Fruit fly (Drosophila melanogaster) whole organism, embryonic: Measurements from ENCODE around the gene Vta1.

Source experiments
- Aef1 ChIP-seq: fragments of 200-800 bp; sonication (Bioruptor generic); IDR thresholded peaks from 3 replicates; pipeline ENCODE4 v1.3.6; 2022; ENCODE audit warnings: missing biosample characterization, missing genetic modification characterization
- BEAF-32 ChIP-seq: fragments of 200-800 bp; sonication (Bioruptor generic); optimal IDR thresholded peaks from 3 replicates; lab custom pipeline; 2017; ENCODE audit warnings: missing biosample characterization, missing genetic modification characterization, mild to moderate bottlenecking, moderate library complexity, missing genetic modification reagents
- CG11695 ChIP-seq: fragments of 200-800 bp; sonication (Bioruptor generic); IDR thresholded peaks from 3 replicates; pipeline ENCODE4 v1.3.6; 2022; ENCODE audit warnings: missing biosample characterization, missing genetic modification characterization
- CG13624 ChIP-seq: fragments of 200-800 bp; sonication (Bioruptor generic); optimal IDR thresholded peaks from 2 replicates; lab custom pipeline; 2016; ENCODE audit warnings: missing biosample characterization, missing genetic modification characterization
- CG13894 ChIP-seq: fragments of 200-800 bp; sonication (Bioruptor generic); optimal IDR thresholded peaks from 3 replicates; lab custom pipeline; 2018; ENCODE audit warnings: missing biosample characterization, mild to moderate bottlenecking, missing genetic modification characterization, moderate library complexity
- CG14014 ChIP-seq: fragments of 200-800 bp; sonication (Bioruptor generic); IDR thresholded peaks from 2 replicates; pipeline ENCODE4 v1.3.6; 2022; ENCODE audit warnings: missing biosample characterization, missing genetic modification characterization
- CG1529 ChIP-seq: fragments of 200-800 bp; sonication (Bioruptor generic); optimal IDR thresholded peaks from 3 replicates; lab custom pipeline; 2018; ENCODE audit warnings: missing biosample characterization, missing genetic modification characterization
- CG18599 ChIP-seq: fragments of 200-800 bp; sonication (Bioruptor generic); optimal IDR thresholded peaks from 3 replicates; lab custom pipeline; 2017; ENCODE audit warnings: missing biosample characterization, missing genetic modification characterization, mild to moderate bottlenecking, moderate library complexity, missing genetic modification reagents
- CG3163 ChIP-seq: fragments of 200-800 bp; sonication (Bioruptor generic); optimal IDR thresholded peaks from 3 replicates; lab custom pipeline; 2016; ENCODE audit warnings: missing biosample characterization, missing genetic modification characterization
- CG34376 ChIP-seq: fragments of 200-800 bp; sonication (Bioruptor generic); optimal IDR thresholded peaks from 2 replicates; lab custom pipeline; 2018; ENCODE audit warnings: missing biosample characterization, mild to moderate bottlenecking, missing genetic modification characterization
- CG3995 ChIP-seq: fragments of 200-800 bp; sonication (Bioruptor generic); optimal IDR thresholded peaks from 3 replicates; lab custom pipeline; 2016; ENCODE audit warnings: missing biosample characterization, missing genetic modification characterization
- CG4730 ChIP-seq: fragments of 200-800 bp; sonication (Bioruptor generic); IDR thresholded peaks from 2 replicates; pipeline ENCODE4 v1.3.6; 2022; ENCODE audit warnings: missing biosample characterization, missing genetic modification characterization
- CG6765 ChIP-seq: fragments of 200-800 bp; sonication (Bioruptor generic); optimal IDR thresholded peaks from 3 replicates; lab custom pipeline; 2017; ENCODE audit warnings: missing biosample characterization, mild to moderate bottlenecking, missing genetic modification characterization
- CG8924 ChIP-seq: fragments of 200-800 bp; optimal IDR thresholded peaks from 3 replicates; lab custom pipeline; 2019; ENCODE audit warnings: missing biosample characterization, mild to moderate bottlenecking, missing genetic modification characterization, moderate library complexity
- CG9797 ChIP-seq: fragments of 200-800 bp; sonication (Bioruptor generic); optimal IDR thresholded peaks from 3 replicates; lab custom pipeline; 2018; ENCODE audit warnings: missing biosample characterization, mild to moderate bottlenecking, missing genetic modification characterization
- CG9817 ChIP-seq: fragments of 200-800 bp; sonication (Bioruptor generic); optimal IDR thresholded peaks from 2 replicates; lab custom pipeline; 2018; ENCODE audit warnings: missing biosample characterization, mild to moderate bottlenecking, missing genetic modification characterization, moderate library complexity
- CG9876 ChIP-seq: fragments of 200-800 bp; sonication (Bioruptor generic); optimal IDR thresholded peaks from 2 replicates; lab custom pipeline; 2016; ENCODE audit warnings: missing biosample characterization, missing genetic modification characterization
- D ChIP-seq, 2 experiments: fragments of 200-800 bp in 1 of 2; fragments of >200 bp in 1 of 2; sonication (Bioruptor generic) in 1 of 2; optimal IDR thresholded peaks; 2 replicates in 1 of 2; 3 replicates in 1 of 2; lab custom pipeline; 2017; ENCODE audit warnings: mild to moderate bottlenecking in 1 of 2, missing biosample characterization in 1 of 2, missing genetic modification characterization in 1 of 2, missing genetic modification reagents in 1 of 2
- Deaf1 ChIP-seq: fragments of 200-800 bp; optimal IDR thresholded peaks from 3 replicates; lab custom pipeline; 2019; ENCODE audit warnings: missing biosample characterization, mild to moderate bottlenecking, missing genetic modification characterization, moderate library complexity
- Dfd ChIP-seq, 2 experiments: fragments of >200 bp; optimal IDR thresholded peaks; 2 replicates each; lab custom pipeline; 2017; ENCODE audit warnings: missing biosample characterization in 2 of 2, missing genetic modification characterization in 2 of 2
- Ets97D ChIP-seq: fragments of 200-800 bp; sonication (Bioruptor generic); optimal IDR thresholded peaks from 3 replicates; lab custom pipeline; 2016; ENCODE audit warnings: missing biosample characterization, missing genetic modification characterization
- Fer1 ChIP-seq: fragments of 200-800 bp; sonication (Bioruptor generic); optimal IDR thresholded peaks from 2 replicates; lab custom pipeline; 2017; ENCODE audit warnings: missing biosample characterization, mild to moderate bottlenecking, missing genetic modification characterization
- Hey ChIP-seq: fragments of 200-800 bp; sonication (Bioruptor generic); optimal IDR thresholded peaks from 3 replicates; lab custom pipeline; 2018; ENCODE audit warnings: missing biosample characterization, mild to moderate bottlenecking, missing genetic modification characterization
- Kr ChIP-seq: fragments of 200-800 bp; sonication (Bioruptor generic); optimal IDR thresholded peaks from 2 replicates; lab custom pipeline; 2017; ENCODE audit warnings: missing biosample characterization, mild to moderate bottlenecking, missing genetic modification characterization
- Lhr ChIP-seq: fragments of 200-800 bp; sonication (Bioruptor generic); optimal IDR thresholded peaks from 3 replicates; lab custom pipeline; 2017; ENCODE audit warnings: mild to moderate bottlenecking, missing biosample characterization, missing genetic modification reagents, missing genetic modification characterization
- Mad ChIP-seq: fragments of 200-800 bp; sonication (Bioruptor generic); optimal IDR thresholded peaks from 2 replicates; lab custom pipeline; 2016; ENCODE audit warnings: missing biosample characterization, missing genetic modification characterization
- Med ChIP-seq: fragments of 200-800 bp; sonication (Bioruptor generic); peaks from one replicate; lab custom pipeline; 2016; ENCODE audit warnings: missing biosample characterization, missing genetic modification characterization, mild to moderate bottlenecking, inconsistent platforms, moderate library complexity
- Neu2 ChIP-seq: fragments of 200-800 bp; sonication (Bioruptor generic); optimal IDR thresholded peaks from 3 replicates; lab custom pipeline; 2016; ENCODE audit warnings: missing biosample characterization, missing genetic modification characterization, borderline replicate concordance
- Poxn ChIP-seq: fragments of 200-800 bp; sonication (Bioruptor generic); IDR thresholded peaks from 2 replicates; pipeline ENCODE4 v1.3.6; 2022; ENCODE audit warnings: missing biosample characterization, missing genetic modification characterization
- TFAM ChIP-seq: fragments of 200-800 bp; sonication (Bioruptor generic); optimal IDR thresholded peaks from 2 replicates; lab custom pipeline; 2017; ENCODE audit warnings: missing biosample characterization, missing genetic modification characterization, inconsistent platforms
- bab2 ChIP-seq: fragments of 200-800 bp; sonication (Bioruptor generic); optimal IDR thresholded peaks from 2 replicates; lab custom pipeline; 2016; ENCODE audit warnings: missing biosample characterization, missing genetic modification characterization
- cas ChIP-seq: fragments of 200-800 bp; sonication (Bioruptor generic); IDR thresholded peaks from 2 replicates; pipeline ENCODE4 v1.3.6; 2022; ENCODE audit warnings: missing biosample characterization, missing genetic modification characterization
- chn ChIP-seq: fragments of 200-800 bp; sonication (Bioruptor generic); optimal IDR thresholded peaks from 2 replicates; lab custom pipeline; 2016; ENCODE audit warnings: missing biosample characterization, missing genetic modification characterization
- ci ChIP-seq: fragments of 200-800 bp; sonication (Bioruptor generic); IDR thresholded peaks from 3 replicates; pipeline ENCODE4 v1.3.6; 2022; ENCODE audit warnings: missing biosample characterization, missing genetic modification characterization
- dan ChIP-seq: fragments of 200-800 bp; sonication (Bioruptor generic); IDR thresholded peaks from 2 replicates; pipeline ENCODE4 v1.3.6; 2022; ENCODE audit warnings: missing biosample characterization, missing genetic modification characterization
- disco-r ChIP-seq: fragments of 200-800 bp; sonication (Bioruptor generic); optimal IDR thresholded peaks from 2 replicates; lab custom pipeline; 2016; ENCODE audit warnings: missing biosample characterization, missing genetic modification characterization
- dpn ChIP-seq, 2 experiments: fragments of 200-800 bp; sonication (Bioruptor generic); optimal IDR thresholded peaks; 3 replicates each; lab custom pipeline; 2016; ENCODE audit warnings: missing biosample characterization in 2 of 2, missing genetic modification characterization in 2 of 2
- insv ChIP-seq, 2 experiments: fragments of 200-800 bp; sonication (Bioruptor generic); optimal IDR thresholded peaks; 3 replicates each; lab custom pipeline; 2016 to 2018; ENCODE audit warnings: missing biosample characterization in 2 of 2, missing genetic modification characterization in 2 of 2
- mam ChIP-seq: fragments of 200-800 bp; sonication (Bioruptor generic); optimal IDR thresholded peaks from 3 replicates; lab custom pipeline; 2016; ENCODE audit warnings: missing biosample characterization, missing genetic modification characterization
- mld ChIP-seq: fragments of 200-800 bp; sonication (Bioruptor generic); IDR thresholded peaks from 3 replicates; pipeline ENCODE4 v1.3.6; 2022; ENCODE audit warnings: missing biosample characterization, missing genetic modification characterization; ENCODE audit not compliant: partially characterized antibody
- onecut ChIP-seq: fragments of 200-800 bp; sonication (Bioruptor generic); IDR thresholded peaks from 2 replicates; pipeline ENCODE4 v1.3.6; 2022; ENCODE audit warnings: missing biosample characterization, missing genetic modification characterization
- pan ChIP-seq, 4 experiments: fragments of >200 bp in 3 of 4; fragments of 200-800 bp in 1 of 4; sonication (Bioruptor generic) in 1 of 4; optimal IDR thresholded peaks in 3 of 4; IDR thresholded peaks in 1 of 4; 2 replicates each; pipeline versions ENCODE4 v1.3.6 to Lab custom; 2017 to 2022; ENCODE audit warnings: missing biosample characterization in 2 of 4, missing genetic modification characterization in 2 of 4, mixed read lengths in 1 of 4
- ranshi ChIP-seq: fragments of 200-800 bp; sonication (Bioruptor generic); IDR thresholded peaks from 2 replicates; pipeline ENCODE4 v1.3.6; 2022; ENCODE audit warnings: missing biosample characterization, missing genetic modification characterization
- ro ChIP-seq: fragments of 200-800 bp; sonication (Bioruptor generic); IDR thresholded peaks from 2 replicates; pipeline ENCODE4 v1.3.6; 2022; ENCODE audit warnings: missing biosample characterization, missing genetic modification characterization
- salm ChIP-seq: fragments of 200-800 bp; sonication (Bioruptor generic); optimal IDR thresholded peaks from 2 replicates; lab custom pipeline; 2018; ENCODE audit warnings: missing biosample characterization, mild to moderate bottlenecking, missing genetic modification characterization
- sens ChIP-seq: fragments of 200-800 bp; sonication (Bioruptor generic); peaks from one replicate; lab custom pipeline; 2016; ENCODE audit warnings: missing biosample characterization, missing genetic modification characterization
- sens-2 ChIP-seq: fragments of 200-800 bp; sonication (Bioruptor generic); IDR thresholded peaks from 2 replicates; pipeline ENCODE4 v1.3.6; 2022; ENCODE audit warnings: missing biosample characterization, missing genetic modification characterization
- sna ChIP-seq: fragments of 200-800 bp; sonication (Bioruptor generic); IDR thresholded peaks from 2 replicates; pipeline ENCODE4 v1.3.6; 2022; ENCODE audit warnings: missing biosample characterization, missing genetic modification characterization; ENCODE audit not compliant: partially characterized antibody
- sob ChIP-seq: fragments of 200-800 bp; sonication (Bioruptor generic); IDR thresholded peaks from 2 replicates; pipeline ENCODE4 v1.3.6; 2022; ENCODE audit warnings: missing biosample characterization, missing genetic modification characterization
- wor ChIP-seq: fragments of 200-800 bp; sonication (Bioruptor generic); IDR thresholded peaks from 2 replicates; pipeline ENCODE4 v1.3.6; 2022; ENCODE audit warnings: missing biosample characterization, missing genetic modification characterization

Vta1 gene

DNA sequence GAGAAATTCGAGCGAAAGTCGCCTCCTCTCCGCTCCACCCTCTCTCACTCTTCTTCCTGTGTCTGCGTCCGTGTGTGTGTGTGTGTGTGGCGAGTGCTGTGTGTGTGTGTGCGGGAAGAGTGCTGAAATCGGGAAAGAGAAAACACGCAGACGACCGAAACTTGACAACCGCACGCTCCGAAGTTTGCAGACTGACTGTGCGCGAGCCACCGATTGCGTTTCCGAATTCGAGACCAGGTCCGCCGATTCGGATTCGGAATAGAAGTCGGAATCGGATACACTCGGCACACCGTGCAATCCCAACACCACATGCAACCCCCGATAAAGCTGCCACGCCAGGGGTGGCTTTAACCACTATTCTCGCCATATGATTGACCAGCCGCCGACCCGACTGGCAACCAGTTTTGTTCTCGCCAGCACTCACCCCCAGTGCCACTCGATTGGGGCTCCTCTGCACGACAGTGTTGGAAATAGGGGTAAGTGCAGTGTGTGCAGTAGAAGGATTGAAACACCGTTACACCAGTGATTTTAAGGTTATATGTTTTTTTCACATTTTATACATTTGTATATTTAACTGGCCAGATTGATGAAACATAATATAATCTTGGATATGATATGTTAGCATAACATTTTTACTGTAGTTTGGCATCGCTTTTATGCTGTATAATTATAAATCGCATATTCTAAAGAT is 24.4 kb downstream of the Vta1 start, which contains the start of gene CG13928 (continued):
- no peak for TF ChIP-seq Poxn
- TF ChIP-seq bab2 (GFP tag; lab: Kevin White, UChicago), result no peak
- peak; percentile 98 for TF ChIP-seq CG13894
- TF ChIP-seq sna (GFP tag; lab: Robert Waterston, UW), result 0 out of 2 replicates have a peak, but pooled peaks have one; percentile 18
- peak; percentile 58 for TF ChIP-seq sens
- TF ChIP-seq sob (GFP tag; lab: Robert Waterston, UW), result no peak
- TF ChIP-seq Dfd (GFP tag; optimal IDR thresholded peaks at IDR 0.05; lab: Kevin White, UChicago), result no peak
- no peak for TF ChIP-seq Ets97D (GFP tag; lab: Kevin White, UChicago)
- TF ChIP-seq CG6765 (GFP tag; lab: Kevin White, UChicago), result peak; percentile 1
- no peak for TF ChIP-seq BEAF-32 (GFP tag; lab: Kevin White, UChicago)
- TF ChIP-seq CG11695 (GFP tag; lab: Robert Waterston, UW), result no peak
- no peak for TF ChIP-seq disco-r (GFP tag; lab: Kevin White, UChicago)
- no peak for TF ChIP-seq ci (GFP tag; lab: Robert Waterston, UW)
- no peak for TF ChIP-seq pan (optimal IDR thresholded peaks at IDR 0.05; lab: Kevin White, UChicago)
- no peak for TF ChIP-seq pan (GFP tag; optimal IDR thresholded peaks at IDR 0.05 in 1 of 2, IDR thresholded peaks at IDR 0.05 in 1 of 2)
- no peak for TF ChIP-seq dpn (GFP tag; optimal IDR thresholded peaks at IDR 0.05; lab: Kevin White, UChicago)
- TF ChIP-seq mld (GFP tag; lab: Robert Waterston, UW), result no peak
- peak; percentile 44 for TF ChIP-seq Kr
- no peak for TF ChIP-seq CG1529 (GFP tag; lab: Kevin White, UChicago)
- TF ChIP-seq Neu2 (GFP tag; lab: Kevin White, UChicago), result no peak
- TF ChIP-seq insv (GFP tag; optimal IDR thresholded peaks at IDR 0.05; lab: Kevin White, UChicago), result no peak
- no peak for TF ChIP-seq wor (GFP tag; lab: Robert Waterston, UW)
- no peak for TF ChIP-seq CG9817
- TF ChIP-seq CG9876 (GFP tag; lab: Kevin White, UChicago), result no peak
- no peak for TF ChIP-seq onecut
- peak; percentile 53 for TF ChIP-seq Med (GFP tag; lab: Kevin White, UChicago)
- no peak for TF ChIP-seq Lhr (GFP tag; lab: Kevin White, UChicago)
- no peak for TF ChIP-seq ro (GFP tag; lab: Robert Waterston, UW)
- TF ChIP-seq Fer1 (GFP tag; lab: Kevin White, UChicago), result peak; percentile 40
- TF ChIP-seq salm (tag; lab: Kevin White, UChicago), result no peak
- TF ChIP-seq CG8924, result no peak
- TF ChIP-seq mam, result no peak
- peak; percentile 60 for TF ChIP-seq CG3995
- peak; percentile 34 for TF ChIP-seq CG18599 (GFP tag; lab: Kevin White, UChicago)
- no peak for TF ChIP-seq cas (GFP tag; lab: Robert Waterston, UW)
- TF ChIP-seq Aef1 (GFP tag; lab: Robert Waterston, UW), result no peak
- TF ChIP-seq Hey (tag; lab: Kevin White, UChicago), result no peak
- TF ChIP-seq CG4730 (GFP tag; lab: Robert Waterston, UW), result no peak
- TF ChIP-seq chn (GFP tag; lab: Kevin White, UChicago), result no peak
- TF ChIP-seq TFAM, result no peak
- TF ChIP-seq D (optimal IDR thresholded peaks at IDR 0.05; lab: Kevin White, UChicago), result no peak
- no peak for TF ChIP-seq D (GFP tag; optimal IDR thresholded peaks at IDR 0.05; lab: Kevin White, UChicago)
- no peak for TF ChIP-seq ranshi (GFP tag; lab: Robert Waterston, UW)
- no peak for TF ChIP-seq Mad
- no peak for TF ChIP-seq CG3163 (GFP tag; lab: Kevin White, UChicago)
- TF ChIP-seq Deaf1 (tag; lab: Kevin White, UChicago), result peak; percentile 94
- peak; percentile 16 for TF ChIP-seq CG34376 (GFP tag; lab: Kevin White, UChicago)
- TF ChIP-seq CG13624 (GFP tag; lab: Kevin White, UChicago), result no peak
- TF ChIP-seq sens-2, result no peak
- no peak for TF ChIP-seq dan (GFP tag; lab: Robert Waterston, UW)
- TF ChIP-seq CG14014 (GFP tag; lab: Robert Waterston, UW), result no peak
- no peak for TF ChIP-seq CG9797 (GFP tag; lab: Kevin White, UChicago)
